Worm (Caenorhabditis elegans) whole organism, L3 larva: ENCODE results near the gene K10H10.10.

Experiments
- zag-1 ChIP-seq: fragments of 150-350 bp; optimal IDR thresholded peaks from 2 replicates; lab custom pipeline; 2014; ENCODE audit warnings: missing biosample characterization, missing genetic modification characterization
- ztf-11 ChIP-seq: fragments of 150-350 bp; optimal IDR thresholded peaks from 2 replicates; lab custom pipeline; 2014; ENCODE audit warnings: missing biosample characterization, missing genetic modification characterization

- no peak for TF ChIP-seq ztf-11
- TF ChIP-seq zag-1 (tag; lab: Kevin White, UChicago), result no peak
These were observed 16.2 kb downstream of the K10H10.10 start, which contains the start of gene pot-2 for ce11 chrII:14523645-14524223.
